Fruit fly (Drosophila melanogaster): ENCODE data around the gene Tie.

Tie gene

dm6 chr3L:4531941-4532478 is at the start of gene Tie (continued):
- TF ChIP-seq CG3847 (GFP tag; IDR thresholded peaks at IDR 0.05) (0 out of 2 replicates have a peak, but pooled peaks have one; percentile 27), oc (tag; optimal IDR thresholded peaks at IDR 0.05) (no peak), NFAT (GFP tag; IDR thresholded peaks at IDR 0.05) (0 out of 2 replicates have a peak, but pooled peaks have one; percentile 20), al (GFP tag; IDR thresholded peaks at IDR 0.05) (no peak), Ada2b (GFP tag; IDR thresholded peaks at IDR 0.05) (no peak), CG1832 (GFP tag; optimal IDR thresholded peaks at IDR 0.05) (peak; percentile 57), CG13775 (GFP tag; optimal IDR thresholded peaks at IDR 0.05) (no peak), CG15514 (GFP tag; optimal IDR thresholded peaks at IDR 0.05) (peak; percentile 35), CG34422 (GFP tag; IDR thresholded peaks at IDR 0.05) (peak; percentile 29; the same call in 1 of the 3 replicates), CG2678 (tag; optimal IDR thresholded peaks at IDR 0.05) (peak; percentile 13), pan (optimal IDR thresholded peaks at IDR 0.05) (no peak), pan (GFP tag; optimal IDR thresholded peaks at IDR 0.05 in 1 of 2, IDR thresholded peaks at IDR 0.05 in 1 of 2) (peak in 1 of 2 experiments; percentile 29), klu (GFP tag; IDR thresholded peaks at IDR 0.05) (peak; percentile 62), hkb (optimal IDR thresholded peaks at IDR 0.05) (no peak), hkb (GFP tag; IDR thresholded peaks at IDR 0.05) (peak; percentile 19; the same call in 1 of the 2 replicates), Doc3 (GFP tag; IDR thresholded peaks at IDR 0.05; ENCODE audit: partially characterized antibody) (0 out of 3 replicates have a peak, but pooled peaks have one; percentile 10), sisA (GFP tag; IDR thresholded peaks at IDR 0.05) (no peak)

- TF ChIP-seq CG4820 (GFP tag; optimal IDR thresholded peaks at IDR 0.05) = no peak
- TF ChIP-seq CG8478 (optimal IDR thresholded peaks at IDR 0.05) = peak; percentile 19
- TF ChIP-seq Ets65A (GFP tag) = peak; percentile 78
- TF ChIP-seq gfzf (GFP tag; optimal IDR thresholded peaks at IDR 0.05) = no peak
- no peak for TF ChIP-seq CG3065 (GFP tag; optimal IDR thresholded peaks at IDR 0.05)
- peak; percentile 27 for TF ChIP-seq Hr39 (optimal IDR thresholded peaks at IDR 0.05)
Measured at dm6 chr3L:4575392-4575791, 43.4 kb upstream of the Tie start.

DNA sequence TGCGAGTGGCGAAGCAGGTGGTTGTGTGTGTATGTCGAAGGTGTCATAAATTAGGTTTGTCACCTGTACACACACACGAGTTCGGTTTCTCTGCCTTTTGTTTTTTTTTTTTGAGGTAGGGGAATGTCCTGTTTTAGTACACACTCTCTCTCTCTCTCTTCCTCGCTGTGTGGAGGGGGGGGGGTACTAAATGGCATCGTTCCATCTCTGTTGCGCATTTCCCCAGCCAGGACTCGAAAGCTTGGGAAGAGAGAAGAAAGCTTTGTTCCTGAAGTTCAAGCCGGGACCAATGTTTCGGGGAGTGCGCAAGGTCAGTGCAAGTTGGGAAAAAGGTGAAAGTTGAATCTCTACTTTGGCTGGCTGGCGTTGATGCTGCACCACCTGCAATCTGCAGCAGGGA is 42.5 kb upstream of the Tie start:
- TF ChIP-seq ewg (GFP tag; optimal IDR thresholded peaks at IDR 0.05) (peak; percentile 38), CG15696 (tag; optimal IDR thresholded peaks at IDR 0.05) (no peak), chinmo (GFP tag; IDR thresholded peaks at IDR 0.05; ENCODE audit: partially characterized antibody) (0 out of 4 replicates have a peak, but pooled peaks have one; percentile 25), Deaf1 (tag; optimal IDR thresholded peaks at IDR 0.05) (peak; percentile 87), CG1832 (GFP tag; optimal IDR thresholded peaks at IDR 0.05) (peak; percentile 43), crol (GFP tag; IDR thresholded peaks at IDR 0.05) (peak; percentile 51), rib (GFP tag; IDR thresholded peaks at IDR 0.05) (no peak), CG9817 (tag; optimal IDR thresholded peaks at IDR 0.05) (no peak), CG8281 (tag; optimal IDR thresholded peaks at IDR 0.05) (no peak), Trl (optimal IDR thresholded peaks at IDR 0.05) (peak in 1 of 2 experiments; percentile 21), Trl (GFP tag; optimal IDR thresholded peaks at IDR 0.05) (no peak)

- TF ChIP-seq CG4282 (GFP tag; optimal IDR thresholded peaks at IDR 0.05) (no peak), Deaf1 (tag; optimal IDR thresholded peaks at IDR 0.05) (peak; percentile 94), CG4404 (GFP tag; IDR thresholded peaks at IDR 0.05) (no peak), abd-A (tag; optimal IDR thresholded peaks at IDR 0.05) (peak; percentile 36), ewg (GFP tag; optimal IDR thresholded peaks at IDR 0.05) (peak; percentile 30), amos (GFP tag; IDR thresholded peaks at IDR 0.05; ENCODE audit: partially characterized antibody) (peak; percentile 14; the same call in 1 of the 2 replicates), Med (GFP tag) (peak; percentile 33)
Measured at dm6 chr3L:4556831-4557355, 24.9 kb upstream of the Tie start.

Measured in whole organism, embryonic.